Fruit fly (Drosophila melanogaster) whole organism, embryonic: ENCODE results near the gene CG31729.

ENCODE experiments used
- Ada2b ChIP-seq: fragments of 200-800 bp; sonication (Bioruptor generic); IDR thresholded peaks from 2 replicates; pipeline ENCODE4 v1.3.6; 2022; ENCODE audit warnings: missing biosample characterization, missing genetic modification characterization
- Awh ChIP-seq: fragments of 200-800 bp; sonication (Bioruptor generic); IDR thresholded peaks from 2 replicates; pipeline ENCODE4, ENCODE4 v1.3.6; 2022; ENCODE audit warnings: missing biosample characterization, missing genetic modification characterization
- CG12942 ChIP-seq: fragments of 200-800 bp; sonication (Bioruptor generic); optimal IDR thresholded peaks from 3 replicates; lab custom pipeline; 2016; ENCODE audit warnings: missing biosample characterization, missing genetic modification characterization
- CG13775 ChIP-seq: fragments of 200-800 bp; sonication (Bioruptor generic); optimal IDR thresholded peaks from 3 replicates; lab custom pipeline; 2017; ENCODE audit warnings: missing biosample characterization, mild to moderate bottlenecking, missing genetic modification characterization
- CG15479 ChIP-seq: fragments of 200-800 bp; sonication (Bioruptor generic); optimal IDR thresholded peaks from 3 replicates; lab custom pipeline; 2019; ENCODE audit warnings: missing biosample characterization, mild to moderate bottlenecking, missing genetic modification characterization, moderate library complexity
- CG15514 ChIP-seq: fragments of 200-800 bp; sonication (Bioruptor generic); optimal IDR thresholded peaks from 3 replicates; lab custom pipeline; 2017; ENCODE audit warnings: missing biosample characterization, missing genetic modification characterization, mild to moderate bottlenecking, moderate library complexity, missing genetic modification reagents
- CG1603 ChIP-seq: fragments of 200-800 bp; sonication (Bioruptor generic); optimal IDR thresholded peaks from 2 replicates; lab custom pipeline; 2019; ENCODE audit warnings: missing biosample characterization, mild to moderate bottlenecking, missing genetic modification characterization, moderate library complexity
- CG32767 ChIP-seq: fragments of 200-800 bp; sonication (Bioruptor generic); IDR thresholded peaks from 2 replicates; pipeline ENCODE4 v1.3.6; 2022; ENCODE audit warnings: missing biosample characterization, missing genetic modification characterization
- CG34224 ChIP-seq: fragments of 200-800 bp; sonication (Bioruptor generic); IDR thresholded peaks from 3 replicates; pipeline ENCODE4 v1.3.6; 2022; ENCODE audit warnings: missing biosample characterization, missing genetic modification characterization; ENCODE audit not compliant: partially characterized antibody
- CG4424 ChIP-seq: fragments of 200-800 bp; sonication (Bioruptor generic); optimal IDR thresholded peaks from 3 replicates; lab custom pipeline; 2016; ENCODE audit warnings: missing biosample characterization, missing genetic modification characterization
- CG4617 ChIP-seq: fragments of 200-800 bp; sonication (Bioruptor generic); optimal IDR thresholded peaks from 3 replicates; lab custom pipeline; 2016; ENCODE audit warnings: missing biosample characterization, missing genetic modification characterization, borderline replicate concordance
- CG5180 ChIP-seq: fragments of 200-800 bp; sonication (Bioruptor generic); optimal IDR thresholded peaks from 3 replicates; lab custom pipeline; 2017; ENCODE audit warnings: missing biosample characterization, missing genetic modification characterization, mild to moderate bottlenecking, moderate library complexity, missing genetic modification reagents
- CG6654 ChIP-seq: fragments of 200-800 bp; sonication (Bioruptor generic); optimal IDR thresholded peaks from 2 replicates; lab custom pipeline; 2017; ENCODE audit warnings: missing biosample characterization, mild to moderate bottlenecking, missing genetic modification characterization
- Deaf1 ChIP-seq: fragments of 200-800 bp; optimal IDR thresholded peaks from 3 replicates; lab custom pipeline; 2019; ENCODE audit warnings: missing biosample characterization, mild to moderate bottlenecking, missing genetic modification characterization, moderate library complexity
- Dll ChIP-seq: fragments of 200-800 bp; sonication (Bioruptor generic); IDR thresholded peaks from 4 replicates; pipeline ENCODE4 v1.3.6; 2022; ENCODE audit warnings: missing biosample characterization, missing genetic modification characterization; ENCODE audit not compliant: partially characterized antibody
- Doc3 ChIP-seq: fragments of 200-800 bp; sonication (Bioruptor generic); IDR thresholded peaks from 3 replicates; pipeline ENCODE4 v1.3.6; 2022; ENCODE audit warnings: missing biosample characterization, missing genetic modification characterization; ENCODE audit not compliant: partially characterized antibody
- Hmx ChIP-seq: fragments of 200-800 bp; sonication (Bioruptor generic); optimal IDR thresholded peaks from 2 replicates; lab custom pipeline; 2016; ENCODE audit warnings: missing biosample characterization, missing genetic modification characterization
- MTF-1 ChIP-seq: fragments of 200-800 bp; sonication (Bioruptor generic); optimal IDR thresholded peaks from 2 replicates; lab custom pipeline; 2018; ENCODE audit warnings: missing biosample characterization, mild to moderate bottlenecking, missing genetic modification characterization, borderline replicate concordance
- Pdp1 ChIP-seq, 2 experiments: fragments of 200-800 bp; sonication (Bioruptor generic); optimal IDR thresholded peaks; 3 replicates each; lab custom pipeline; 2016; ENCODE audit warnings: missing biosample characterization in 2 of 2, missing genetic modification characterization in 2 of 2, mild to moderate bottlenecking in 1 of 2, moderate library complexity in 1 of 2
- Sox102F ChIP-seq: fragments of 200-800 bp; sonication (Bioruptor generic); optimal IDR thresholded peaks from 2 replicates; lab custom pipeline; 2018; ENCODE audit warnings: missing biosample characterization, mild to moderate bottlenecking, missing genetic modification characterization, moderate library complexity
- TFAM ChIP-seq: fragments of 200-800 bp; sonication (Bioruptor generic); optimal IDR thresholded peaks from 2 replicates; lab custom pipeline; 2017; ENCODE audit warnings: missing biosample characterization, missing genetic modification characterization, inconsistent platforms
- Usf ChIP-seq: fragments of 200-800 bp; sonication (Bioruptor generic); optimal IDR thresholded peaks from 2 replicates; lab custom pipeline; 2017; ENCODE audit warnings: missing genotype, missing biosample characterization, missing genetic modification characterization
- Vsx1 ChIP-seq: fragments of 200-800 bp; sonication (Bioruptor generic); optimal IDR thresholded peaks from 2 replicates; lab custom pipeline; 2017; ENCODE audit warnings: missing biosample characterization, mild to moderate bottlenecking, missing genetic modification characterization, missing genetic modification reagents
- YL-1 ChIP-seq: fragments of 200-800 bp; sonication (Bioruptor generic); optimal IDR thresholded peaks from 3 replicates; lab custom pipeline; 2017; ENCODE audit warnings: missing biosample characterization, mild to moderate bottlenecking, missing genetic modification characterization
- al ChIP-seq: fragments of 200-800 bp; sonication (Bioruptor generic); IDR thresholded peaks from 2 replicates; pipeline ENCODE4 v1.3.6; 2022; ENCODE audit warnings: missing biosample characterization, missing genetic modification characterization
- ara ChIP-seq: fragments of 200-800 bp; sonication (Bioruptor generic); IDR thresholded peaks from 2 replicates; pipeline ENCODE4 v1.3.6; 2022; ENCODE audit warnings: missing biosample characterization, missing genetic modification characterization
- cas ChIP-seq: fragments of 200-800 bp; sonication (Bioruptor generic); IDR thresholded peaks from 2 replicates; pipeline ENCODE4 v1.3.6; 2022; ENCODE audit warnings: missing biosample characterization, missing genetic modification characterization
- chinmo ChIP-seq: fragments of 200-800 bp; sonication (Bioruptor generic); IDR thresholded peaks from 4 replicates; pipeline ENCODE4 v1.3.6; 2022; ENCODE audit warnings: missing biosample characterization, missing genetic modification characterization; ENCODE audit not compliant: partially characterized antibody
- disco-r ChIP-seq: fragments of 200-800 bp; sonication (Bioruptor generic); optimal IDR thresholded peaks from 2 replicates; lab custom pipeline; 2016; ENCODE audit warnings: missing biosample characterization, missing genetic modification characterization
- dmrt99B ChIP-seq: fragments of 200-800 bp; sonication (Bioruptor generic); optimal IDR thresholded peaks from 2 replicates; lab custom pipeline; 2018; ENCODE audit warnings: missing biosample characterization, mild to moderate bottlenecking, missing genetic modification characterization, moderate library complexity
- emc ChIP-seq: fragments of 200-800 bp; sonication (Bioruptor generic); optimal IDR thresholded peaks from 2 replicates; lab custom pipeline; 2016; ENCODE audit warnings: missing biosample characterization, missing genetic modification characterization
- eve ChIP-seq, 2 experiments: fragments of >200 bp; optimal IDR thresholded peaks; 2 replicates each; lab custom pipeline; 2017; ENCODE audit warnings: missing biosample characterization in 2 of 2, missing genetic modification characterization in 2 of 2
- gsb ChIP-seq: fragments of 200-800 bp; sonication (Bioruptor generic); IDR thresholded peaks from 2 replicates; pipeline ENCODE4 v1.3.6; 2022; ENCODE audit warnings: missing biosample characterization, missing genetic modification characterization
- her ChIP-seq: fragments of 200-800 bp; sonication (Bioruptor generic); optimal IDR thresholded peaks from 2 replicates; lab custom pipeline; 2016; ENCODE audit warnings: missing biosample characterization, missing genetic modification characterization
- hth ChIP-seq: fragments of >200 bp; optimal IDR thresholded peaks from 2 replicates; lab custom pipeline; 2017; ENCODE audit warnings: inconsistent platforms
- lov ChIP-seq, 2 experiments: fragments of 200-800 bp in 1 of 2; fragments of >200 bp in 1 of 2; sonication (Bioruptor generic) in 1 of 2; IDR thresholded peaks in 1 of 2; optimal IDR thresholded peaks in 1 of 2; 2 replicates in 1 of 2; 3 replicates in 1 of 2; pipeline versions ENCODE4 v1.3.6 to Lab custom; 2017 to 2022; ENCODE audit warnings: missing biosample characterization in 1 of 2, missing genetic modification characterization in 1 of 2
- nom ChIP-seq: fragments of 200-800 bp; sonication (Bioruptor generic); optimal IDR thresholded peaks from 2 replicates; lab custom pipeline; 2017; ENCODE audit warnings: missing biosample characterization, missing genetic modification characterization, mild to moderate bottlenecking, moderate library complexity, missing genetic modification reagents
- p53 ChIP-seq: fragments of 200-800 bp; sonication (Bioruptor generic); optimal IDR thresholded peaks from 2 replicates; lab custom pipeline; 2016; ENCODE audit warnings: missing biosample characterization, missing genetic modification characterization
- prd ChIP-seq, 3 experiments: fragments of >200 bp in 2 of 3; fragments of 200-800 bp in 1 of 3; sonication (Bioruptor generic) in 1 of 3; optimal IDR thresholded peaks in 2 of 3; IDR thresholded peaks in 1 of 3; 2 replicates in 2 of 3; 3 replicates in 1 of 3; pipeline versions ENCODE4 v1.3.6 to Lab custom; 2017 to 2022; ENCODE audit warnings: missing biosample characterization in 1 of 3, missing genetic modification characterization in 1 of 3
- slou ChIP-seq: fragments of 200-800 bp; sonication (Bioruptor generic); optimal IDR thresholded peaks from 3 replicates; lab custom pipeline; 2016; ENCODE audit warnings: missing biosample characterization, missing genetic modification characterization
- vnd ChIP-seq: fragments of 200-800 bp; sonication (Bioruptor generic); IDR thresholded peaks from 3 replicates; pipeline ENCODE4 v1.3.6; 2022; ENCODE audit warnings: missing biosample characterization, missing genetic modification characterization; ENCODE audit not compliant: partially characterized antibody
- vvl ChIP-seq: fragments of 200-800 bp; sonication (Bioruptor generic); IDR thresholded peaks from 2 replicates; pipeline ENCODE4 v1.3.6; 2022; ENCODE audit warnings: missing biosample characterization, missing genetic modification characterization

The CG31729 gene

DNA sequence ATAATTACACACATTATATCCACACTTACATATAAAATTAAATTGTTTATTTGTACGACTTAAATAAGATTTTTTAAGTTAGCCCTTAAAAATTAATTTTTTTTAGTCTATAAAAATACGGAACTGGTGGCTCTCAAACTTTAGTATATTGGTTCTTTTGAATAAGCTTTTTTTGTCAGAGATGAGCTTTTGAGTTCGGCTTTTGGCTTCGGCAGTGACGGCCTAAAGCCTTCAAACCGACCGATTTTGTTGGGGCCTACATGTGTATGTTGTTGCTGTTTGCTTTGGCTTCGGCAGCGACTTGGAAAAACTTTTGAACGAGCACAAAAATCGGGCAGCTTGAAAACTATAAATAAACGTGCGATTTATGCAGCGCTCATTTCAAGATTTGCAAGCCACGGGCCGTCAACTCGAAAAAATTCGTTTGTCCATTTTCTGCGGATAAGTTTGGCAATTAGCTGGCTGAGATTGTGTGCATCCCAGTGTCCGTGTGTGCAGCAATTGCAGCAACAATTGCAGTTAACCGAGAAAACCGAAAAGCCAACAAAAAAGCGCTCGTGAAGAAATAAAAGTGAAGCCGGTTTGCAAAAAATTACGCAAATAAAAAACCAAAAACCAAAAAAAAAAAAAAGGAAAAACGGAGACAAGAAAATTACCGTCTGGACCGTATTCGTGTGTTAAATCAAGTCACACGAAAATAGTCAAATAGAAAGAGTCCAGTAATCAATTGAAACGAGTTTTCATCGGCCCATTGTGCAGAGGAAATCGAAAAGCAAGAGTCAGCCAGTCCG lies 43.7 kb upstream of the CG31729 start, which contains the start of gene CG16820:
Gene CG16820, plus strand, starts transcription at position 378 of the 791 bp plus-strand sequence.
- TF ChIP-seq CG12942 (GFP tag; lab: Kevin White, UChicago) (no peak), CG15514 (GFP tag; lab: Kevin White, UChicago) (peak; percentile 96), chinmo (GFP tag; lab: Robert Waterston, UW) (peak; percentile 56; the same call in 1 of the 4 replicates), CG6654 (GFP tag; lab: Kevin White, UChicago) (peak; percentile 54), CG4617 (no peak), Deaf1 (tag; lab: Kevin White, UChicago) (peak; percentile 93)

DNA sequence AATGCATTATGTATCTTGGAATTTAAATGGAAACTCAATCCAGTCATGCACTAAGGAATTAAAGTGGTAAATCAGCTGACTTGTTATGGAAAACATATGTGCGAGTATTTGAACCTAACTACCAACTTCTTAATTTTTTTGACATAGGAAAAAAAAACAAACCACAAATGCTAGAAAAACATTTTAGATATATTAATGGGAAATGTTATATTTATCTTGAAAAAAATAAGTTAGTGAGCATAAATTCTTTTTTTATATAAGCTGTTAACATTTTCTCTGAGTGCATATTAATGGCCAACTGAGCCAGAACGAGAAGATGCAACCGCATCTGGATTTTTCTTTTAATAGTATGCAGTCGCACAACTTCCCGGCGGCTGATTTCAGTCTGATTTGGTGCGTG lies 38.6 kb upstream of the CG31729 start:
- no peak for TF ChIP-seq CG15479 (GFP tag; lab: Kevin White, UChicago)
- TF ChIP-seq p53 (GFP tag; lab: Kevin White, UChicago) = no peak
- TF ChIP-seq her = no peak
- TF ChIP-seq slou = no peak
- TF ChIP-seq al = no peak
- no peak for TF ChIP-seq CG4424 (GFP tag; lab: Kevin White, UChicago)

DNA sequence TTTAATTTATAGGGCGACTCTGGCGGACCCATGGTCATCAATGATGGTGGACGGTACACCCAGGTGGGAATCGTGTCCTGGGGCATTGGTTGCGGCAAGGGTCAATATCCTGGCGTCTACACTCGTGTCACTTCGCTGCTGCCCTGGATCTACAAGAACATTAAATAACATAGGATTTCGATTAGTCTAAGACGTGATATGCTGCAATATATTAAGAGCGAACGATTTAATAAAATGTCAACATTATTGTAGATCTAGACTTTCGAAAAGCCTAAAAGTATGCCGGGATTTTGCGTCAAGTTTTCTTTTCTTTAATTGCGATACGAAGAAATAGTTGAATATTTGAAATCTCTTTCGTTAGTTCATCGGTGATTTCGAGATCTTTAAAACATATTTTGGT lies 32.6 kb upstream of the CG31729 start, which contains the start of gene Naa20B:
Gene Naa20B, plus strand, starts transcription at position 301 of the 400 bp plus-strand sequence.
- TF ChIP-seq Ada2b (GFP tag; lab: Robert Waterston, UW) = no peak
- TF ChIP-seq emc (GFP tag; lab: Kevin White, UChicago) = no peak
- TF ChIP-seq al = no peak

DNA sequence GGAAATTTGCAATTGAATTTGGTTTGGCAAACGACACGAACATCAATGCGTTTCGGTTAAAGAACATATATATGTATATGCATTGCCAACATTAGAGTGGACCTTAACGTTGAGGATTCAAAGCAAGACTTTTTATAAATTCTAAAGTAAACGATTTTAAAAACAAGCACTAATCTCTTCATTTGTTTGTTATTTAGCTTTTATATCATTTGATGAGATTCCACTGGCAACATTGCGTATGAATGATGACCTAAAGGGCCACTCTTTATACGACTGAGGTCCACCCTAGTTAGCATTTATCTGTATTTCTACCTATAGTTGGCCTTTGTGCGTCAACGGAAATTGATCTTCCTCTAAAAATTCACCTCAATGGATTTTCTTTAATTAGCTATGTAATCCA lies 31.1 kb upstream of the CG31729 start:
- TF ChIP-seq prd (optimal IDR thresholded peaks at IDR 0.05; lab: Kevin White, UChicago) = no peak
- no peak for TF ChIP-seq prd (GFP tag; IDR thresholded peaks at IDR 0.05; lab: Robert Waterston, UW)
- no peak for TF ChIP-seq MTF-1
- no peak for TF ChIP-seq Dll (GFP tag; lab: Robert Waterston, UW)
- TF ChIP-seq Pdp1 (GFP tag; optimal IDR thresholded peaks at IDR 0.05; lab: Kevin White, UChicago) = no peak
- TF ChIP-seq TFAM (GFP tag; lab: Kevin White, UChicago) = no peak
- TF ChIP-seq lov (optimal IDR thresholded peaks at IDR 0.05; lab: Kevin White, UChicago) = no peak
- no peak for TF ChIP-seq lov (GFP tag; IDR thresholded peaks at IDR 0.05; lab: Robert Waterston, UW)
- TF ChIP-seq her = no peak
- no peak for TF ChIP-seq dmrt99B (tag; lab: Kevin White, UChicago)
- no peak for TF ChIP-seq nom (GFP tag; lab: Kevin White, UChicago)
- TF ChIP-seq CG12942 (GFP tag; lab: Kevin White, UChicago) = no peak
- TF ChIP-seq Sox102F (GFP tag; lab: Kevin White, UChicago) = peak; percentile 54
- TF ChIP-seq ara = 0 out of 2 replicates have a peak, but pooled peaks have one; percentile 26
- no peak for TF ChIP-seq CG13775 (GFP tag; lab: Kevin White, UChicago)
- no peak for TF ChIP-seq CG32767
- TF ChIP-seq Vsx1 = no peak
- no peak for TF ChIP-seq disco-r (GFP tag; lab: Kevin White, UChicago)
- no peak for TF ChIP-seq gsb (GFP tag; lab: Robert Waterston, UW)
- TF ChIP-seq CG1603 (tag; lab: Kevin White, UChicago) = peak; percentile 32
- TF ChIP-seq Usf (GFP tag; lab: Kevin White, UChicago) = no peak
- no peak for TF ChIP-seq vnd (GFP tag; lab: Robert Waterston, UW)
- TF ChIP-seq eve (GFP tag; optimal IDR thresholded peaks at IDR 0.05; lab: Kevin White, UChicago) = peak in 1 of 2 experiments; percentile 40
- TF ChIP-seq CG34224 (GFP tag; lab: Robert Waterston, UW) = no peak
- no peak for TF ChIP-seq hth
- no peak for TF ChIP-seq CG5180 (GFP tag; lab: Kevin White, UChicago)
- TF ChIP-seq Doc3 (GFP tag; lab: Robert Waterston, UW) = no peak
- no peak; the same call in 1 of the 2 replicates for TF ChIP-seq vvl (GFP tag; lab: Robert Waterston, UW)
- TF ChIP-seq cas (GFP tag; lab: Robert Waterston, UW) = no peak
- TF ChIP-seq Awh (GFP tag; lab: Robert Waterston, UW) = no peak
- no peak for TF ChIP-seq YL-1 (GFP tag; lab: Kevin White, UChicago)
- no peak for TF ChIP-seq Hmx
